Worm (Caenorhabditis elegans): ENCODE data around the gene Y82E9BR.6.

- TF ChIP-seq nhr-237 (tag; optimal IDR thresholded peaks at IDR 0.05) (no peak), ztf-11 (tag; optimal IDR thresholded peaks at IDR 0.05) (no peak), nhr-28 (tag; optimal IDR thresholded peaks at IDR 0.05) (no peak), nhr-12 (tag; optimal IDR thresholded peaks at IDR 0.05) (no peak), lsy-2 (tag; optimal IDR thresholded peaks at IDR 0.05) (no peak), elt-3 (tag; optimal IDR thresholded peaks at IDR 0.05) (no peak), elt-1 (tag; optimal IDR thresholded peaks at IDR 0.05; ENCODE audit: borderline replicate concordance, insufficient read depth) (no peak), unc-39 (tag; optimal IDR thresholded peaks at IDR 0.05) (no peak)
Measured at ce11 chrIII:1392763-1393162, 11.7 kb downstream of the Y82E9BR.6 start.
